Worm (Caenorhabditis elegans) whole organism, early embryonic: ENCODE measurements around the gene Y82E9BR.6.

ENCODE experiments used
- B0310.2 ChIP-seq: sonication (generic microtip); optimal IDR thresholded peaks from 2 replicates; lab custom pipeline; 2016; ENCODE audit warnings: mild to moderate bottlenecking, missing genetic modification characterization, missing compliant biosample characterization
- F13C5.2 ChIP-seq: sonication (generic microtip); optimal IDR thresholded peaks from 2 replicates; lab custom pipeline; 2017; ENCODE audit warnings: mild to moderate bottlenecking, missing genetic modification characterization, inconsistent platforms, missing compliant biosample characterization
- aly-1 ChIP-seq: sonication (generic microtip); optimal IDR thresholded peaks from 2 replicates; lab custom pipeline; 2016; ENCODE audit warnings: missing genetic modification characterization, missing compliant biosample characterization
- ama-1 ChIP-seq: fragments of 150-350 bp; optimal IDR thresholded peaks from 2 replicates; lab custom pipeline; 2014
- ets-7 ChIP-seq: sonication (generic microtip); optimal IDR thresholded peaks from 2 replicates; lab custom pipeline; 2016; ENCODE audit warnings: missing genotype, missing genetic modification characterization, missing compliant biosample characterization
- flt-1 ChIP-seq: fragments of 200-800 bp; sonication (Bioruptor generic); IDR thresholded peaks from 2 replicates; pipeline ENCODE4 v1.3.6; 2022; ENCODE audit warnings: missing genetic modification characterization, missing compliant biosample characterization
- hmbx-1 ChIP-seq: sonication (generic microtip); optimal IDR thresholded peaks from 2 replicates; lab custom pipeline; 2016; ENCODE audit warnings: mild to moderate bottlenecking, missing genetic modification characterization, missing compliant biosample characterization
- hmg-4 ChIP-seq: fragments of 200-800 bp; sonication (Bioruptor generic); optimal IDR thresholded peaks from 2 replicates; lab custom pipeline; 2018; ENCODE audit warnings: mild to moderate bottlenecking, missing genetic modification characterization, missing compliant biosample characterization
- hnd-1 ChIP-seq: sonication (generic microtip); optimal IDR thresholded peaks from 2 replicates; lab custom pipeline; 2016; ENCODE audit warnings: missing genetic modification characterization, missing compliant biosample characterization
- scrt-1 ChIP-seq: fragments of 200-800 bp; sonication (Bioruptor generic); IDR thresholded peaks from 2 replicates; pipeline ENCODE4 v1.3.6; 2022; ENCODE audit warnings: missing genetic modification characterization, missing compliant biosample characterization
- sea-1 ChIP-seq: fragments of 200-800 bp; sonication (Bioruptor generic); conservative IDR thresholded peaks from 2 replicates; pipeline ENCODE4 v1.3.6; 2022; ENCODE audit warnings: missing genetic modification characterization, missing compliant biosample characterization
- tbx-37 ChIP-seq: fragments of 200-800 bp; sonication (Bioruptor generic); conservative IDR thresholded peaks from 2 replicates; pipeline ENCODE4 v1.3.6; 2022; ENCODE audit warnings: missing genetic modification reagents, missing genetic modification characterization, missing compliant biosample characterization

ce11 chrIII:1347539-1347938 lies 33.5 kb upstream of the Y82E9BR.6 start, which contains the start of gene Y82E9BL.5:
- TF ChIP-seq F13C5.2 (tag; lab: Kevin White, UChicago), result no peak
- no peak for TF ChIP-seq scrt-1
- no peak for TF ChIP-seq hmg-4
- no peak for TF ChIP-seq ama-1 (lab: Kevin White, UChicago)
- no peak for TF ChIP-seq aly-1 (tag; lab: Kevin White, UChicago)
- TF ChIP-seq hmbx-1, result no peak
- TF ChIP-seq ets-7 (tag; lab: Kevin White, UChicago), result no peak
- TF ChIP-seq hnd-1, result no peak
- no peak for TF ChIP-seq flt-1 (GFP tag; lab: Robert Waterston, UW)
- TF ChIP-seq B0310.2 (tag; lab: Kevin White, UChicago), result no peak
- no peak for TF ChIP-seq sea-1 (GFP tag; lab: Robert Waterston, UW)
- no peak for TF ChIP-seq tbx-37 (GFP tag; lab: Robert Waterston, UW)
